Fruit fly (Drosophila melanogaster) whole organism, wandering third instar larva: ENCODE results near the gene CG15506.

Source experiments
- Hnf4 ChIP-seq: fragments of 200-800 bp; sonication (Bioruptor generic); optimal IDR thresholded peaks from 2 replicates; lab custom pipeline; 2016; ENCODE audit warnings: missing biosample characterization, mild to moderate bottlenecking, missing genetic modification characterization
- Hr78 ChIP-seq: fragments of >200 bp; optimal IDR thresholded peaks from 2 replicates; lab custom pipeline; 2017; ENCODE audit warnings: missing biosample characterization, missing genetic modification characterization
- Hr83 ChIP-seq: fragments of 200-300 bp; sonication (Bioruptor generic); optimal IDR thresholded peaks from 2 replicates; lab custom pipeline; 2016; ENCODE audit warnings: missing biosample characterization, mild to moderate bottlenecking, missing genetic modification characterization, moderate library complexity; ENCODE audit not compliant: poor library complexity, severe bottlenecking
- Mio ChIP-seq: sonication (Bioruptor generic); optimal IDR thresholded peaks from 2 replicates; lab custom pipeline; 2016; ENCODE audit warnings: missing biosample characterization, missing genetic modification characterization
- Rel ChIP-seq, 2 experiments: fragments of 200-800 bp; sonication (Bioruptor generic) in 1 of 2; optimal IDR thresholded peaks; 2 replicates in 1 of 2; 3 replicates in 1 of 2; lab custom pipeline; 2016 to 2019; ENCODE audit warnings: mild to moderate bottlenecking in 2 of 2, missing biosample characterization in 2 of 2, missing genetic modification characterization in 2 of 2, moderate library complexity in 1 of 2
- br ChIP-seq: fragments of 200-800 bp; sonication (Bioruptor generic); optimal IDR thresholded peaks from 2 replicates; lab custom pipeline; 2016; ENCODE audit warnings: missing biosample characterization, missing genetic modification characterization
- foxo ChIP-seq, 2 experiments: fragments of 200-800 bp; sonication (Bioruptor generic); optimal IDR thresholded peaks; 2 replicates in 1 of 2; 3 replicates in 1 of 2; lab custom pipeline; 2016 to 2017; ENCODE audit warnings: missing biosample characterization in 2 of 2, missing genetic modification characterization in 2 of 2
- fru ChIP-seq: fragments of 200-800 bp; sonication (Bioruptor generic); optimal IDR thresholded peaks from 3 replicates; lab custom pipeline; 2016; ENCODE audit warnings: missing biosample characterization, mild to moderate bottlenecking, missing genetic modification characterization
- h ChIP-seq: fragments of 200-800 bp; sonication (Bioruptor generic); optimal IDR thresholded peaks from 3 replicates; lab custom pipeline; 2016; ENCODE audit warnings: missing biosample characterization, mild to moderate bottlenecking, missing genetic modification characterization
- lola ChIP-seq: fragments of >200 bp; optimal IDR thresholded peaks from 2 replicates; lab custom pipeline; 2017; ENCODE audit warnings: missing biosample characterization, missing genetic modification characterization
- usp ChIP-seq: fragments of >200 bp; optimal IDR thresholded peaks from 2 replicates; lab custom pipeline; 2017; ENCODE audit warnings: missing biosample characterization, missing genetic modification characterization
- woc ChIP-seq: sonication (Bioruptor generic); optimal IDR thresholded peaks from 2 replicates; lab custom pipeline; 2016; ENCODE audit warnings: missing biosample characterization, mild to moderate bottlenecking, missing genetic modification characterization

DNA sequence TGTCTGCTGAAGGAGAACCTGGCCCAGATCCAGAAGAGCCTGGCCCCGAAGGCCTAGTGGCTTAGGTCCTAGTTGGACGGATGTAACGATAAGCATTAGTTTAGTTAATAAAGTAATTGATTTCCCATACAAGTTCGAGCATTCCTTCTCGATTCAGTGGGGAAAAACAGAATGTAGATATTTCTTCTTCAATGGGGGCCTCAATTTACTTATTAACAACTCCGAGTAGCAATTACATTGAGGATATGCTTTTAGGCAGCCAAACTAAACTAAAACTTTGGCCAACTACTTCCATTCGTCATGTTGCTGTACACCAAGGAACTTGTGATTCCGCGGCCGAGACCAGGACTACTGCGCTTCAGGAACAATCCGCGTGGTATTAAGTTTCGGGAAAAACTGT is 46.3 kb upstream of the CG15506 start, which contains the start of gene ppk19:
- TF ChIP-seq Rel (GFP tag; optimal IDR thresholded peaks at IDR 0.05; lab: Kevin White, UChicago) (no peak), Rel (tag; optimal IDR thresholded peaks at IDR 0.05; lab: Kevin White, UChicago) (no peak), usp (GFP tag; lab: Kevin White, UChicago) (no peak), Mio (no peak), br (GFP tag; lab: Kevin White, UChicago) (no peak), fru (no peak), Hr83 (no peak), lola (GFP tag; lab: Kevin White, UChicago) (no peak), Hr78 (GFP tag; lab: Kevin White, UChicago) (no peak), Hnf4 (GFP tag; lab: Kevin White, UChicago) (no peak), h (no peak), foxo (GFP tag; optimal IDR thresholded peaks at IDR 0.05; lab: Kevin White, UChicago) (no peak), woc (GFP tag; lab: Kevin White, UChicago) (no peak)
